Worm (Caenorhabditis elegans) whole organism, early embryonic: ENCODE results near the gene Y41E3.7.
A peak's percentile ranks its signal among the peaks of the same experiment; 100 is the strongest.

Source experiments
- B0310.2 ChIP-seq: sonication (generic microtip); optimal IDR thresholded peaks from 2 replicates; lab custom pipeline; 2016; ENCODE audit warnings: mild to moderate bottlenecking, missing genetic modification characterization, missing compliant biosample characterization
- F13C5.2 ChIP-seq: sonication (generic microtip); optimal IDR thresholded peaks from 2 replicates; lab custom pipeline; 2017; ENCODE audit warnings: mild to moderate bottlenecking, missing genetic modification characterization, inconsistent platforms, missing compliant biosample characterization
- aly-1 ChIP-seq: sonication (generic microtip); optimal IDR thresholded peaks from 2 replicates; lab custom pipeline; 2016; ENCODE audit warnings: missing genetic modification characterization, missing compliant biosample characterization
- ama-1 ChIP-seq: fragments of 150-350 bp; optimal IDR thresholded peaks from 2 replicates; lab custom pipeline; 2014
- ceh-13 ChIP-seq: fragments of 200-800 bp; sonication (Bioruptor generic); optimal IDR thresholded peaks from 2 replicates; lab custom pipeline; 2018; ENCODE audit warnings: mild to moderate bottlenecking, missing genetic modification characterization, missing compliant biosample characterization
- ceh-36 ChIP-seq: sonication (generic microtip); optimal IDR thresholded peaks from 2 replicates; lab custom pipeline; 2016; ENCODE audit warnings: missing genetic modification characterization, inconsistent platforms, missing compliant biosample characterization
- ets-7 ChIP-seq: sonication (generic microtip); optimal IDR thresholded peaks from 2 replicates; lab custom pipeline; 2016; ENCODE audit warnings: missing genotype, missing genetic modification characterization, missing compliant biosample characterization
- flt-1 ChIP-seq: fragments of 200-800 bp; sonication (Bioruptor generic); IDR thresholded peaks from 2 replicates; pipeline ENCODE4 v1.3.6; 2022; ENCODE audit warnings: missing genetic modification characterization, missing compliant biosample characterization
- hmbx-1 ChIP-seq: sonication (generic microtip); optimal IDR thresholded peaks from 2 replicates; lab custom pipeline; 2016; ENCODE audit warnings: mild to moderate bottlenecking, missing genetic modification characterization, missing compliant biosample characterization
- hmg-4 ChIP-seq: fragments of 200-800 bp; sonication (Bioruptor generic); optimal IDR thresholded peaks from 2 replicates; lab custom pipeline; 2018; ENCODE audit warnings: mild to moderate bottlenecking, missing genetic modification characterization, missing compliant biosample characterization
- hnd-1 ChIP-seq: sonication (generic microtip); optimal IDR thresholded peaks from 2 replicates; lab custom pipeline; 2016; ENCODE audit warnings: missing genetic modification characterization, missing compliant biosample characterization
- pes-1 ChIP-seq: fragments of 200-800 bp; sonication (Bioruptor generic); IDR thresholded peaks from 2 replicates; pipeline ENCODE4 v1.3.6; 2022; ENCODE audit warnings: missing genetic modification reagents, missing genetic modification characterization, missing compliant biosample characterization
- scrt-1 ChIP-seq: fragments of 200-800 bp; sonication (Bioruptor generic); IDR thresholded peaks from 2 replicates; pipeline ENCODE4 v1.3.6; 2022; ENCODE audit warnings: missing genetic modification characterization, missing compliant biosample characterization
- sea-1 ChIP-seq: fragments of 200-800 bp; sonication (Bioruptor generic); conservative IDR thresholded peaks from 2 replicates; pipeline ENCODE4 v1.3.6; 2022; ENCODE audit warnings: missing genetic modification characterization, missing compliant biosample characterization
- tbx-11 ChIP-seq: fragments of 200-800 bp; sonication (Bioruptor generic); IDR thresholded peaks from 2 replicates; pipeline ENCODE4 v1.3.6; 2022; ENCODE audit warnings: missing genetic modification characterization, missing compliant biosample characterization
- tbx-37 ChIP-seq: fragments of 200-800 bp; sonication (Bioruptor generic); conservative IDR thresholded peaks from 2 replicates; pipeline ENCODE4 v1.3.6; 2022; ENCODE audit warnings: missing genetic modification reagents, missing genetic modification characterization, missing compliant biosample characterization
- tra-4 ChIP-seq: sonication (generic microtip); optimal IDR thresholded peaks from 2 replicates; lab custom pipeline; 2017; ENCODE audit warnings: missing genetic modification characterization, missing compliant biosample characterization

The Y41E3.7 gene

DNA sequence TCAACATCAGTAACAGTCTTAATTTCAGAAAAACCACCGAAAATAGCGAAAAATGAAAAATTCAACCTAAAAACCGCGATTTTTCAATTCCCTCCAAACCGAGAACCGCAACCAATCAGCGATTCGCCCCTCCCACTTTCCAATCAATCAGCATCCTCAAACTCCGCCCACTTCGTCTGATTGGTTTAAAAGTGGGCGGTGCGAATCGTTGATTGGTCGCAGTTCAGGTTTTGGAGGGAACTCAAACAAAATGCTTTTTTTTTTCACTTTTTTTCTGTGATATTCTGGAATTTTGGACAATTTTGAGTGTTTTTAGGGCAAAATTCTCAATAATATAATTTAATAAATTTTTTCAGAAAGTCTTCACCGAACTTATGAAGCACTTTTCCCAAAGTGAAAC, 14.0 kb downstream of the Y41E3.7 start:
- no peak for TF ChIP-seq hnd-1 (tag; lab: Kevin White, UChicago)
- no peak for TF ChIP-seq hmbx-1
- no peak for TF ChIP-seq aly-1 (tag; lab: Kevin White, UChicago)
- no peak for TF ChIP-seq hmg-4
- TF ChIP-seq sea-1, result no peak
- TF ChIP-seq flt-1, result no peak
- TF ChIP-seq scrt-1, result no peak
- TF ChIP-seq tbx-37, result no peak
- TF ChIP-seq ets-7, result no peak
- TF ChIP-seq pes-1 (GFP tag; lab: Robert Waterston, UW), result no peak
- no peak for TF ChIP-seq ceh-13 (GFP tag; lab: Kevin White, UChicago)
- TF ChIP-seq ama-1, result no peak
- no peak for TF ChIP-seq F13C5.2 (tag; lab: Kevin White, UChicago)
- no peak for TF ChIP-seq tra-4 (tag; lab: Kevin White, UChicago)
- TF ChIP-seq ceh-36 (tag; lab: Kevin White, UChicago), result no peak
- no peak for TF ChIP-seq tbx-11 (GFP tag; lab: Robert Waterston, UW)

DNA sequence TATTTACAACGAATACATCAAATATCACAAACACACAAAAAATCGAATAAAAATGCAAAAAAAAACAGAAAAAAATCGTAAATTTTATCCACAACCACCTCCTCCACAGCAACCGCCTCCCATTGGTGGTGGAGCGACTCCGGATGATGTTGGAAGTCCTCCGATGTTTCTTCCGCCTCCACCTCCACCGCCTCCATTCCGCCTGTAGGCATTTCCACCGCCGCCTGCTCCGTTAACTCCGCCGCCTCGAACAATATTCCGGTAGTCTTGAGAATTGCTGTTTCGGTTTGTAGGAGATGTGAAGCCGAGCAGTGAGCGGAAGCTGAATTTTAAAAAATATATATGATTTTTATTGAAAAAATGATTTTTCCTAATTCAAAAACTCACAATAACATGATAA, 14.6 kb downstream of the Y41E3.7 start:
- no peak for TF ChIP-seq ceh-36 (tag; lab: Kevin White, UChicago)
- TF ChIP-seq B0310.2 (tag; lab: Kevin White, UChicago), result no peak
- TF ChIP-seq hmbx-1, result no peak
- no peak for TF ChIP-seq pes-1 (GFP tag; lab: Robert Waterston, UW)
- no peak for TF ChIP-seq tra-4 (tag; lab: Kevin White, UChicago)
- TF ChIP-seq flt-1, result no peak
- no peak for TF ChIP-seq ama-1
- no peak for TF ChIP-seq aly-1 (tag; lab: Kevin White, UChicago)
- TF ChIP-seq tbx-37, result no peak
- TF ChIP-seq hnd-1 (tag; lab: Kevin White, UChicago), result no peak
- no peak for TF ChIP-seq ceh-13 (GFP tag; lab: Kevin White, UChicago)
- no peak for TF ChIP-seq tbx-11 (GFP tag; lab: Robert Waterston, UW)
- TF ChIP-seq F13C5.2 (tag; lab: Kevin White, UChicago), result no peak
- TF ChIP-seq scrt-1, result no peak
- no peak for TF ChIP-seq ets-7
- no peak for TF ChIP-seq hmg-4

DNA sequence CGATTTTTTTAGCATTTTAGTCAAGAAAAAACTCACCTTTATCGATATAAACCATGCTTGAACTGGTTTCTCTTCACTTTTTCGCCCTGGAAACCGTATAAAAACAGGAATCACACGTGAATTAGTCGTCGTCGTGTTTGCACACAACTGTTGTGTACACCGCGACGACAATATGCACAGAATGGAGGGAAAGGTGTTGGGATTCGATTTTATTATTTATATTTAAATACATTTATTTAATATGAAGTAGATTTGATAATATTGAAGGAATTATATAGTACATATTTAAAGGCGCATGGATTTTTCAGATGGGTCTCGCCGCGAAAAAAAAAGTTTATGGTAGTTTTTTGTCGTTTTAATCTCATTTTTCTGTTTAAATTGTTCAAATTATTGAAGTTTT, 15.1 kb downstream of the Y41E3.7 start, which contains the start of gene Y41E3.8:
Y41E3.8 (minus strand) TSS at position 88 of the 400 bp plus-strand sequence.
- TF ChIP-seq B0310.2 (tag; lab: Kevin White, UChicago), result no peak
- TF ChIP-seq sea-1, result no peak
- TF ChIP-seq ama-1, result no peak
- TF ChIP-seq F13C5.2 (tag; lab: Kevin White, UChicago), result no peak

DNA sequence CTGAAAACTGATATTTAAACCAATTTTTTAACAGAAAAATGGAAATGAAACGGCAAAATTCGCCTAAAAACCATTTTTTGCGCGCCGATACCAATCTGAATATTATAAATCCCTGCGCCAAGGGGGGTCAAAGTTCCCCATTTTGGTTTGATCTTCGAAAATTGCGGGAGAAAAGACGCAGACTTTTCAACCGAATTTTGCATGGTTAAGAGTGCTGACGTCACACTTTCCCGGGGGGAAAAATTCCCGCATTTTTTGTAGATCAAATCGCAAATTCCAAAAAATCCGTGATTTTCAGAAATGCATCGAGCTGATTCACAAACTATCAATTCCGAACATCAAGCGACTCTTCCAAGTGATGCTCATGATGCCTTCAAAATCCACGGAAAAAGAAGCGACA, 15.7 kb downstream of the Y41E3.7 start:
- TF ChIP-seq ama-1, result no peak
- no peak for TF ChIP-seq aly-1 (tag; lab: Kevin White, UChicago)
- no peak for TF ChIP-seq ets-7

DNA sequence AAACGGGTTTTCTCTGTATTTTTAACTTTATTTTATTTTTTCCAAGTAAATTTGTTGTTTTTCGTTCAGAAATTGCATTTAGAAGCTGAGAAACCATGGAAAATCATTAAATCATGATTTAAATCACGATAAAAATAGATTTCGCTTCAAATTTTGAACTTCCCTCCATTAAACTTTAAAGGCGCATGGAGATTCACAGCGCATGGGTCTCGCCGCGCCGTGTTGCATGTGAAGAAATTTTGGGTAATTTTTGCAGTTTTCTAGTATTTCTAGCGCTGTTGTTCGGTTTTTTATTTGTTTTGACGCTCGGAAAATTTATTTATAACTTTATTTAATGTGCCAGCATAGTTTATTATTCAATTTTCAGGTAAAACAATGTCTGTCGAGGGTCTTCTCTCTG, 23.1 kb downstream of the Y41E3.7 start, which contains the start of gene eef-1B.2:
eef-1B.2 (plus strand) TSS at position 358 of the 400 bp plus-strand sequence.
- TF ChIP-seq scrt-1 (no peak), ama-1 (peak; percentile 31), tra-4 (tag; lab: Kevin White, UChicago) (no peak), ceh-13 (GFP tag; lab: Kevin White, UChicago) (no peak), tbx-37 (no peak)

DNA sequence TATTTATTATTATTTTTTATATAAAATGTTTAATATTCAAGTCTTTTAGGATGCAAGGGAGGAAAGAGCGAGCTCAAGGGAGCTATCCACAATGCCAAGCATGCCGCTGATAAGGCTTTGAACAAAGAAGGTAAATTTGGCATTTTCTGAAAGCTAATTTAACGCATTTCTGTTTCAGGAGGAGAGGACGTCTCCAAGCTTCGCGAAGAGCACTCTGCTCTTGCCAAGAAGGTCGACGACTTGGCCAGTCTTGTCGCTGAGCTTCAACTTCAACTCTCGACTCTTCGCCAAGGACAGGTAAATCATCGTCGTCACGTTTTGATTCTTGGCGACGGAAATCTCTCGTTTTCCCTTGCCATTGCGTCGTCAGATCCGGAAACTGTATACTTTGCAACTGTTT, 23.7 kb downstream of the Y41E3.7 start:
- no peak for TF ChIP-seq sea-1
- TF ChIP-seq F13C5.2 (tag; lab: Kevin White, UChicago), result no peak

DNA sequence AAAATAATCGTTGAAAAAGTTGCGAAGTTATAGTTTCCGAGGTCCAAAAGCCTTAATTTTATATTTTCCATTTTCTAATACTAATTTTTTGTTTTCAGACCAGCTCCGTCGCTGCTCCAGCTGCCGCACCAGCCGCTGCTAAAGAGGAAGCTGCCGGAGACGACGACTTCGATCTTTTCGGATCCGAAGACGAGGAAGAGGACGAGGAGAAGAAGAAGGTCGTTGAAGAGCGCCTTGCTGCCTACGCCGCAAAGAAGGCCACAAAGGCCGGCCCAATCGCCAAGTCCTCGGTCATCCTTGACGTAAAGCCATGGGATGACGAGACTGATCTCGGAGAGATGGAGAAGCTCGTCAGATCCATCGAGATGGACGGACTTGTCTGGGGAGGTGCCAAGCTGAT, 25.0 kb downstream of the Y41E3.7 start:
- TF ChIP-seq hnd-1 (tag; lab: Kevin White, UChicago) (no peak), hmbx-1 (no peak), aly-1 (tag; lab: Kevin White, UChicago) (no peak), ceh-13 (GFP tag; lab: Kevin White, UChicago) (no peak), B0310.2 (tag; lab: Kevin White, UChicago) (no peak), hmg-4 (no peak), flt-1 (no peak), scrt-1 (no peak), ets-7 (no peak), tbx-37 (no peak), tbx-11 (GFP tag; lab: Robert Waterston, UW) (no peak), ceh-36 (tag; lab: Kevin White, UChicago) (no peak), ama-1 (no peak)

DNA sequence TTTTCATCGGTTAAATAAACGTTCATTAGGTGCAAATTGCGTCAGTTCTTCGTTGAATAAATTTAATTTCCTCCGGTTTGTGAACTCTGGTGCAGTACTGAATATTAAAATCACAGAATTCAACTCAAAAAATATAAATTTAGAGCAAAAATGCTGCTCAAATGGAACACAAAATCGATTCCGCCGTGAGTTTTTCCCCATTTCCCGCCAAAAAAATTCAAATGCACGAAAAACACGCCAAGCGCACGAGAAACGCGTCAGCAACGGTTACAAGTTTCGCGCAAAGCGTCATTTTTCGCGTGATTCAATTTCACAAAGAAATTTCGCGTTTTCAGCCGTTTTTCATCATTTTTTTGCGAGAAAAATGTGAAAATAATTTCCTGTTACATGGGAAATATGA, 25.6 kb downstream of the Y41E3.7 start, which contains the start of gene hrpu-1:
hrpu-1 (plus strand) TSS at position 140 of the 400 bp plus-strand sequence.
- TF ChIP-seq hnd-1 (tag; lab: Kevin White, UChicago) (no peak), aly-1 (tag; lab: Kevin White, UChicago) (no peak), scrt-1 (no peak), tbx-11 (GFP tag; lab: Robert Waterston, UW) (no peak), pes-1 (GFP tag; lab: Robert Waterston, UW) (peak; percentile 17; the same call in 1 of the 2 replicates), sea-1 (no peak), F13C5.2 (tag; lab: Kevin White, UChicago) (peak; percentile 46), tbx-37 (no peak), hmg-4 (peak; percentile 24), hmbx-1 (no peak), ama-1 (peak; percentile 31), tra-4 (tag; lab: Kevin White, UChicago) (no peak)

DNA sequence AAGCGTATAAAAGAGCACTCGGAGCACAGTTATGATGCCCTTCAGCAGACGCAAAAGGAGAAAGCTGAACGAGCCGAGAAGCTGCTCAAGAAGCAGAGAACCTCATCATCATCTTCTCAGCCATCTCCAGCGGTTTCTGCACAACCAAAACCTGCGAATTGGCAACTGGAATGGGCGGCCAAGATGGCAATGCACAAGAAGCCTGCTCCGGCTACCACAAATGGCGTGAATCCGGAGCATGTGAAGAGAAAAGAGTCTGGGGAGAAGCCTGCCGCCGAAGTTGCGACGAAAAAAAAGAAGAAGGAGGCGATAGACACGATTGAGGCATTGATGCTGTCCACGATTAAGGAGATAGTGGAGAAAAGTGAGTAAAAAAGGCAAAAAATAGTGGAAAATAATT, 27.3 kb downstream of the Y41E3.7 start:
- no peak for TF ChIP-seq tbx-11 (GFP tag; lab: Robert Waterston, UW)
